Fruit fly (Drosophila melanogaster) whole organism: ENCODE data around the gene CG14367.

Source experiments
- CG8478 ChIP-seq: fragments of >200 bp; optimal IDR thresholded peaks from 2 replicates; lab custom pipeline; 2018; ENCODE audit warnings: inconsistent platforms
- Dll ChIP-seq: fragments of >200 bp; optimal IDR thresholded peaks from 2 replicates; lab custom pipeline; 2017
- EcR ChIP-seq, 2 experiments: fragments of >200 bp; optimal IDR thresholded peaks; 2 replicates each; lab custom pipeline; 2017; ENCODE audit warnings: missing biosample characterization in 2 of 2, missing genetic modification characterization in 2 of 2, missing genetic modification reagents in 2 of 2
- pan ChIP-seq: fragments of >200 bp; optimal IDR thresholded peaks from 2 replicates; lab custom pipeline; 2017
- psq ChIP-seq: fragments of >200 bp; optimal IDR thresholded peaks from 2 replicates; lab custom pipeline; 2017
- usp ChIP-seq: fragments of >200 bp; optimal IDR thresholded peaks from 2 replicates; lab custom pipeline; 2017; ENCODE audit warnings: missing biosample characterization, missing genetic modification characterization, mixed read lengths

Gene CG14367

dm6 chr3R:13718076-13718475, 24.2 kb downstream of the CG14367 start, which contains the start of gene Ubc87F:
Ubc87F (minus strand) TSS chr3R:13718176.
- no peak for TF ChIP-seq usp (GFP tag; lab: Kevin White, UChicago)
- TF ChIP-seq psq (lab: Kevin White, UChicago): no peak
- no peak for TF ChIP-seq pan (lab: Kevin White, UChicago)
- no peak for TF ChIP-seq Dll (lab: Kevin White, UChicago)
- TF ChIP-seq CG8478 (lab: Kevin White, UChicago): no peak
- no peak for TF ChIP-seq EcR (GFP tag; optimal IDR thresholded peaks at IDR 0.05; lab: Kevin White, UChicago)

dm6 chr3R:13719053-13719452, 25.2 kb downstream of the CG14367 start:
- TF ChIP-seq psq (lab: Kevin White, UChicago): no peak
- no peak for TF ChIP-seq pan (lab: Kevin White, UChicago)
- TF ChIP-seq Dll (lab: Kevin White, UChicago): no peak
- no peak for TF ChIP-seq CG8478 (lab: Kevin White, UChicago)

- no peak for TF ChIP-seq usp (GFP tag; lab: Kevin White, UChicago)
- no peak for TF ChIP-seq Dll (lab: Kevin White, UChicago)
- no peak for TF ChIP-seq psq (lab: Kevin White, UChicago)
- TF ChIP-seq pan (lab: Kevin White, UChicago): no peak
Observed at dm6 chr3R:13720798-13721197, 26.9 kb downstream of the CG14367 start.

dm6 chr3R:13721998-13722397, 28.1 kb downstream of the CG14367 start:
- TF ChIP-seq EcR (GFP tag; optimal IDR thresholded peaks at IDR 0.05; lab: Kevin White, UChicago) (no peak), psq (lab: Kevin White, UChicago) (no peak), CG8478 (lab: Kevin White, UChicago) (no peak), Dll (lab: Kevin White, UChicago) (no peak)

- TF ChIP-seq Dll (lab: Kevin White, UChicago) (no peak), EcR (GFP tag; optimal IDR thresholded peaks at IDR 0.05; lab: Kevin White, UChicago) (no peak), CG8478 (lab: Kevin White, UChicago) (no peak), usp (GFP tag; lab: Kevin White, UChicago) (no peak), psq (lab: Kevin White, UChicago) (no peak), pan (lab: Kevin White, UChicago) (no peak)
Observed at dm6 chr3R:13722451-13722850, 28.6 kb downstream of the CG14367 start.

- TF ChIP-seq EcR (GFP tag; optimal IDR thresholded peaks at IDR 0.05; lab: Kevin White, UChicago): no peak
- no peak for TF ChIP-seq usp (GFP tag; lab: Kevin White, UChicago)
- TF ChIP-seq CG8478 (lab: Kevin White, UChicago): no peak
- no peak for TF ChIP-seq Dll (lab: Kevin White, UChicago)
- no peak for TF ChIP-seq psq (lab: Kevin White, UChicago)
Observed at dm6 chr3R:13724029-13724638, 30.3 kb downstream of the CG14367 start.

- TF ChIP-seq Dll (lab: Kevin White, UChicago): no peak
- TF ChIP-seq usp (GFP tag; lab: Kevin White, UChicago): no peak
- no peak for TF ChIP-seq psq (lab: Kevin White, UChicago)
- TF ChIP-seq pan (lab: Kevin White, UChicago): no peak
- no peak for TF ChIP-seq EcR (GFP tag; optimal IDR thresholded peaks at IDR 0.05; lab: Kevin White, UChicago)
- no peak for TF ChIP-seq CG8478 (lab: Kevin White, UChicago)
Observed at dm6 chr3R:13726795-13727194, 32.9 kb downstream of the CG14367 start.

- TF ChIP-seq psq (lab: Kevin White, UChicago) (no peak), pan (lab: Kevin White, UChicago) (no peak), CG8478 (lab: Kevin White, UChicago) (no peak), usp (GFP tag; lab: Kevin White, UChicago) (no peak), EcR (GFP tag; optimal IDR thresholded peaks at IDR 0.05; lab: Kevin White, UChicago) (no peak), Dll (lab: Kevin White, UChicago) (no peak)
Observed at dm6 chr3R:13728897-13729296, 35.0 kb downstream of the CG14367 start.

- TF ChIP-seq usp (GFP tag; lab: Kevin White, UChicago) (no peak), EcR (GFP tag; optimal IDR thresholded peaks at IDR 0.05; lab: Kevin White, UChicago) (no peak), pan (lab: Kevin White, UChicago) (no peak), CG8478 (lab: Kevin White, UChicago) (no peak), Dll (lab: Kevin White, UChicago) (no peak), psq (lab: Kevin White, UChicago) (no peak)
Observed at dm6 chr3R:13730005-13730404, 36.2 kb downstream of the CG14367 start.

dm6 chr3R:13735304-13735898, 41.5 kb downstream of the CG14367 start:
- TF ChIP-seq usp (GFP tag; lab: Kevin White, UChicago) (no peak), CG8478 (lab: Kevin White, UChicago) (no peak), EcR (GFP tag; optimal IDR thresholded peaks at IDR 0.05; lab: Kevin White, UChicago) (no peak), pan (lab: Kevin White, UChicago) (no peak), psq (lab: Kevin White, UChicago) (no peak), Dll (lab: Kevin White, UChicago) (no peak)
